Worm (Caenorhabditis elegans) whole organism, L4/young adult: ENCODE measurements around the gene Y72A10A.1.

Experiments used
- W03F9.2 ChIP-seq: fragments of 150-350 bp; optimal IDR thresholded peaks from 2 replicates; lab custom pipeline; 2014; ENCODE audit warnings: missing biosample characterization, missing genetic modification characterization
- dao-5 ChIP-seq: sonication (generic microtip); optimal IDR thresholded peaks from 2 replicates; lab custom pipeline; 2016; ENCODE audit warnings: missing genotype, missing genetic modification characterization, moderate library complexity, missing compliant biosample characterization
- him-1 ChIP-seq: sonication (generic microtip); optimal IDR thresholded peaks from 2 replicates; lab custom pipeline; 2016; ENCODE audit warnings: missing genotype, missing genetic modification reagents, missing genetic modification characterization, missing compliant biosample characterization

Y72A10A.1 gene

ce11 chrX:6157411-6157916 is 19.3 kb upstream of the Y72A10A.1 start:
- no peak for TF ChIP-seq him-1 (tag; lab: Kevin White, UChicago)
- no peak for TF ChIP-seq W03F9.2 (tag; lab: Kevin White, UChicago)
- no peak for TF ChIP-seq dao-5

- TF ChIP-seq W03F9.2 (tag; lab: Kevin White, UChicago) = no peak
- TF ChIP-seq dao-5 = no peak
- TF ChIP-seq him-1 (tag; lab: Kevin White, UChicago) = no peak
These were observed 17.3 kb upstream of the Y72A10A.1 start for ce11 chrX:6155436-6155835.

ce11 chrX:6150949-6151519 is 12.9 kb upstream of the Y72A10A.1 start:
- TF ChIP-seq dao-5 = no peak
- no peak for TF ChIP-seq W03F9.2 (tag; lab: Kevin White, UChicago)
- no peak for TF ChIP-seq him-1 (tag; lab: Kevin White, UChicago)

ce11 chrX:6150449-6150848 is 12.3 kb upstream of the Y72A10A.1 start, which contains the start of gene tag-275:
Gene tag-275, minus strand, starts transcription at chrX:6150549.
- TF ChIP-seq W03F9.2 (tag; lab: Kevin White, UChicago) = no peak
- no peak for TF ChIP-seq him-1 (tag; lab: Kevin White, UChicago)
- no peak for TF ChIP-seq dao-5

- TF ChIP-seq him-1 (tag; lab: Kevin White, UChicago) = no peak
- TF ChIP-seq W03F9.2 (tag; lab: Kevin White, UChicago) = no peak
- no peak for TF ChIP-seq dao-5
These were observed 7.8 kb upstream of the Y72A10A.1 start for ce11 chrX:6145921-6146320.

ce11 chrX:6134423-6134822 is 3.7 kb downstream of the Y72A10A.1 start:
- no peak for TF ChIP-seq him-1 (tag; lab: Kevin White, UChicago)

- TF ChIP-seq W03F9.2 (tag; lab: Kevin White, UChicago) (no peak), him-1 (tag; lab: Kevin White, UChicago) (no peak), dao-5 (no peak)
These were observed 8.9 kb downstream of the Y72A10A.1 start for ce11 chrX:6129277-6129676.

- no peak for TF ChIP-seq dao-5
- no peak for TF ChIP-seq W03F9.2 (tag; lab: Kevin White, UChicago)
- no peak for TF ChIP-seq him-1 (tag; lab: Kevin White, UChicago)
These were observed 9.4 kb downstream of the Y72A10A.1 start for ce11 chrX:6128773-6129172.

- TF ChIP-seq W03F9.2 (tag; lab: Kevin White, UChicago) (no peak), dao-5 (no peak), him-1 (tag; lab: Kevin White, UChicago) (peak; percentile 54)
These were observed 9.9 kb downstream of the Y72A10A.1 start, which contains the start of gene C15H9.9 for ce11 chrX:6128225-6128686. Gene C15H9.9, minus strand, starts transcription at chrX:6128275.

ce11 chrX:6122026-6122425 is 16.1 kb downstream of the Y72A10A.1 start, which contains the start of gene nnt-1:
Gene nnt-1, plus strand, starts transcription at chrX:6122311.
- TF ChIP-seq him-1 (tag; lab: Kevin White, UChicago) (no peak), W03F9.2 (tag; lab: Kevin White, UChicago) (no peak), dao-5 (no peak)

- TF ChIP-seq him-1 (tag; lab: Kevin White, UChicago) (no peak), dao-5 (no peak), W03F9.2 (tag; lab: Kevin White, UChicago) (no peak)
These were observed 16.9 kb downstream of the Y72A10A.1 start for ce11 chrX:6121279-6121678.

ce11 chrX:6118086-6118825 is 19.9 kb downstream of the Y72A10A.1 start, which contains the start of gene C15H9.2:
Gene C15H9.2, plus strand, starts transcription at chrX:6118526.
- no peak for TF ChIP-seq W03F9.2 (tag; lab: Kevin White, UChicago)
- no peak for TF ChIP-seq dao-5
- TF ChIP-seq him-1 (tag; lab: Kevin White, UChicago) = no peak

- TF ChIP-seq him-1 (tag; lab: Kevin White, UChicago) (no peak), W03F9.2 (tag; lab: Kevin White, UChicago) (no peak), dao-5 (no peak)
These were observed 22.6 kb downstream of the Y72A10A.1 start, which contains the start of gene C15H9.3 for ce11 chrX:6115502-6115901. Gene C15H9.3, plus strand, starts transcription at chrX:6115802.

- TF ChIP-seq W03F9.2 (tag; lab: Kevin White, UChicago) (no peak), him-1 (tag; lab: Kevin White, UChicago) (no peak), dao-5 (no peak)
These were observed 25.3 kb downstream of the Y72A10A.1 start, which contains the start of gene prx-3 for ce11 chrX:6112817-6113216. Gene prx-3, minus strand, starts transcription at chrX:6112917.
